Worm (Caenorhabditis elegans) whole organism, L3 larva: ENCODE results near the gene clec-258.

Experiments used
- ceh-9 ChIP-seq: sonication (generic microtip); optimal IDR thresholded peaks from 2 replicates; lab custom pipeline; 2018; ENCODE audit warnings: missing biosample characterization, missing genetic modification characterization
- lin-15B ChIP-seq: fragments of 150-350 bp; optimal IDR thresholded peaks from 2 replicates; lab custom pipeline; 2014; ENCODE audit warnings: missing biosample characterization, missing genetic modification characterization
- nhr-28 ChIP-seq: fragments of 150-350 bp; optimal IDR thresholded peaks from 2 replicates; lab custom pipeline; 2014; ENCODE audit warnings: missing biosample characterization, missing genetic modification characterization
- nhr-77 ChIP-seq: fragments of 150-350 bp; optimal IDR thresholded peaks from 2 replicates; lab custom pipeline; 2014; ENCODE audit warnings: missing biosample characterization, missing genetic modification characterization
- skn-1 ChIP-seq: fragments of 150-350 bp; optimal IDR thresholded peaks from 2 replicates; lab custom pipeline; 2014; ENCODE audit warnings: missing biosample characterization, missing genetic modification characterization
- snpc-4 ChIP-seq: fragments of 150-350 bp; optimal IDR thresholded peaks from 2 replicates; lab custom pipeline; 2014; ENCODE audit warnings: missing biosample characterization, missing genetic modification characterization
- unc-62 ChIP-seq: fragments of 150-350 bp; sonication (generic microtip); optimal IDR thresholded peaks from 4 replicates; lab custom pipeline; 2014; ENCODE audit warnings: missing biosample characterization, missing genetic modification reagents, missing genetic modification characterization
- ztf-11 ChIP-seq: fragments of 150-350 bp; optimal IDR thresholded peaks from 2 replicates; lab custom pipeline; 2014; ENCODE audit warnings: missing biosample characterization, missing genetic modification characterization

DNA sequence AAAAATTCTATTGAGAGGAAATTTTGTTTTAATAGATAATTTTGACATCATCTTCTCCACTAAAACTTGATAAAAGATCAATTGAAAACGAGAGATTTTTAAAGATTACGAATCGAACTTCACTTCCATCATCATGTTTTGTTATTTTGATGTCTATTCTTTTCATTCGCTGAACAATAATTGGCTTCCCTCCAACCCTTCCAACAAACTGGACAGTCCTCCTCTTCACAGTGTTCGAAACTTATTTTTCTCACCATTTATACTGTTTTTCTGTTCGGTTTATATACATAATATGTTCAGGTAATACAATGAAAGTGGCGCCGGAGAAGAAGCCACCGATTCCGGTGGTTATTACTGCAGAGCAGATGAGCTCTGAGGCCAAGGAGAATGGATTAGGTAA is 27.5 kb upstream of the clec-258 start, which contains the start of gene M162.5:
- no peak for TF ChIP-seq ztf-11 (tag; lab: Kevin White, UChicago)
- TF ChIP-seq lin-15B = no peak
- TF ChIP-seq ceh-9 = no peak
- no peak for TF ChIP-seq snpc-4 (tag; lab: Kevin White, UChicago)
- TF ChIP-seq skn-1 (tag; lab: Kevin White, UChicago) = no peak
- no peak for TF ChIP-seq nhr-28
- TF ChIP-seq unc-62 (GFP tag; lab: Kevin White, UChicago) = no peak
- no peak for TF ChIP-seq nhr-77 (tag; lab: Kevin White, UChicago)
